Worm (Caenorhabditis elegans): ENCODE data around the gene unc-9.
A peak's percentile ranks its signal among the peaks of the same experiment; 100 is the strongest.

Gene unc-9

DNA sequence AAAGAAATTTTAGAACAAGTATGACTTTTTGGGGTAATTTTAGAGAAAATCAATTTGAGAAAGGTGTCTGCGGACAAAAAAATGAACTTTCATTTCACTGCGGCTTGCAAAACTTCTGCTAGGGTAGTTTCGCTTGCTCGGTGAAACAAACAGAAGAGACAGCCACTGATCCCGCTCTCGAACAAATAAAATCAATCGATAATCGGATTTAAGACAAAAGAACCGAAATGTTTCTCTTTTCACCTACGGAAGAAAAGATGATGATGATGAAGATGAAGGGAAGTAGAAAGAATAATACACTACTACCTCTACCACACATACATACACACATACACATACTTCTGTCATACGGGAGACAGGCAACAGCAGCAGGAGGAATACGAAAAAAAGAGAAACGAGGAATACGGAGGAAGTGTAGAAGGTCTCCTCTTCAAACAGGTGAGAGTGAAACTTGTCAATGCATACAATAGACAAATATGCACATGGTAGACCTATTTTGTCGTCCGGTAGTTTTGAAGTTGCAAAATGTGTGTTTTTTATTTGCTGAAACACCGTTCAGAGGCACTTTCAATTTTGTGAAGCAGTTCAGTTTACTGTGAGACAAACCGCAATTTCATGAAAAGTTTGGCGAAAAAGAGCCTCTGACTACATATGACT, 44.3 kb upstream of the unc-9 start (continued):
- TF ChIP-seq hif-1 (tag; optimal IDR thresholded peaks at IDR 0.05) (no peak), zfp-3 (GFP tag; conservative IDR thresholded peaks at IDR 0.05) (no peak)

DNA sequence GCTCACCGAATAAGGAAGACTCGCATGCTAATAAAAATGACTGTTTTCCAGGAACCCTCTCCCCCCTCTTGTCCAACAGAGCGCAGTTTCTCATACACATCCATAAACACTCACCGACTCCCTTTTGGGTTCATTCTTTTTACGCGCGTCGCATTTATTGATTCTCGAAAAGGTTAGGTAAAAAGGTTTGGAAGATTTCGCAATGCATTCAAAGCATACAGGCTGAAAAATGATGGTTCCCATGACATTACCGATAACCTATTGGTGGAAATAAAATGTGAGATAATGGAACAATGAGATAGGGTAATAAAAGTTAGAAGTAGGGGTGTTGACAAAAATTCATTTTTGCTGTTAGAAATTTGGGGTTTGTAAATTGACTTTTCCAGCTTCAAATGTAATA, 43.1 kb upstream of the unc-9 start:
- peak; percentile 12 for TF ChIP-seq mes-2 (tag; optimal IDR thresholded peaks at IDR 0.05; ENCODE audit: poor library complexity, severe bottlenecking)
- TF ChIP-seq mxl-2 (GFP tag; conservative IDR thresholded peaks at IDR 0.05): no peak
- TF ChIP-seq saeg-2 (GFP tag; IDR thresholded peaks at IDR 0.05): no peak
- TF ChIP-seq unc-130 (GFP tag; optimal IDR thresholded peaks at IDR 0.05): no peak
- peak; percentile 10 for TF ChIP-seq aha-1 (tag)

DNA sequence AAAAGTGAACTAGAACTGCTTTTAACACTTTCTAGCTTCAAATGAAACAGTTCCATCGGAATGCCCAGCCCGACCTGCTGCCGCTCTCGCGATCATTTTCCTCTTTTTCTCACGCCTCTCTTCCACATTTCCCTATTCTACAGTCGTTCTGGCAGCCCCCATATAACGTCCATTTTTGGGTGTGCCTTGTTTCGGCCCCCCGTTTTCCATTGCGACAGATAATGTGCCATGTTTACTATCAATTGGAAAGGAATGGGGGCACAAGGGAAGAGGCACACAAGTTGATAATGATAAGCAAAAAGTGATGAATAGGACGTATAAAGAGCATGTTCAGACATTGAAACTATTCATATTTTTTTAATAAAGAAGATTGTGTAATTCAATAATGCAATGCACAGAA, 42.6 kb upstream of the unc-9 start:
- TF ChIP-seq nhr-48 (tag; optimal IDR thresholded peaks at IDR 0.05): peak; percentile 54
- no peak for TF ChIP-seq F44E2.7 (GFP tag; IDR thresholded peaks at IDR 0.05)
- peak; percentile 90 for TF ChIP-seq hlh-11 (tag; optimal IDR thresholded peaks at IDR 0.05)
- peak; percentile 14 for TF ChIP-seq aha-1 (tag)
- peak; percentile 90 for TF ChIP-seq nhr-28 (tag; optimal IDR thresholded peaks at IDR 0.05)
- TF ChIP-seq Y75B8A.6 (GFP tag; IDR thresholded peaks at IDR 0.05): no peak
- TF ChIP-seq aly-2 (tag; optimal IDR thresholded peaks at IDR 0.05): no peak
- peak; percentile 52 for TF ChIP-seq mxl-3 (GFP tag; optimal IDR thresholded peaks at IDR 0.05)
- TF ChIP-seq lsy-2 (tag; optimal IDR thresholded peaks at IDR 0.05): peak in 1 of 2 experiments; percentile 48
- TF ChIP-seq D1046.2 (GFP tag; IDR thresholded peaks at IDR 0.05): no peak
- peak; percentile 46 for TF ChIP-seq hlh-30 (tag; optimal IDR thresholded peaks at IDR 0.05; ENCODE audit: insufficient read depth)
- TF ChIP-seq saeg-2 (GFP tag; IDR thresholded peaks at IDR 0.05): no peak
- no peak for TF ChIP-seq egl-43 (GFP tag; IDR thresholded peaks at IDR 0.05)
- TF ChIP-seq nhr-41 (GFP tag; IDR thresholded peaks at IDR 0.05): peak; percentile 22; the same call in 1 of the 2 replicates
- TF ChIP-seq nhr-77 (tag; optimal IDR thresholded peaks at IDR 0.05): peak; percentile 59
- TF ChIP-seq nhr-11 (tag; optimal IDR thresholded peaks at IDR 0.05): no peak
- peak in 1 of 2 experiments; percentile 71 for TF ChIP-seq daf-16 (GFP tag; optimal IDR thresholded peaks at IDR 0.05)
- peak; percentile 97 for TF ChIP-seq daf-16 (tag; optimal IDR thresholded peaks at IDR 0.05)
- TF ChIP-seq pha-4 (GFP tag; IDR thresholded peaks at IDR 0.05): no peak
- TF ChIP-seq pha-4 (tag; optimal IDR thresholded peaks at IDR 0.05): peak; percentile 23
- TF ChIP-seq sdz-12 (GFP tag; optimal IDR thresholded peaks at IDR 0.05): no peak
- TF ChIP-seq tra-1 (GFP tag; IDR thresholded peaks at IDR 0.05): peak; percentile 82
- no peak for TF ChIP-seq unc-39 (tag; optimal IDR thresholded peaks at IDR 0.05)
- no peak for TF ChIP-seq zip-11 (GFP tag; IDR thresholded peaks at IDR 0.05)
- no peak for TF ChIP-seq fkh-10 (GFP tag; optimal IDR thresholded peaks at IDR 0.05)
- no peak for TF ChIP-seq daf-8 (GFP tag; IDR thresholded peaks at IDR 0.05)
- peak in 1 of 2 experiments; percentile 83 for TF ChIP-seq unc-62 (GFP tag; optimal IDR thresholded peaks at IDR 0.05 in 1 of 2)
- no peak for TF ChIP-seq unc-62 (tag; optimal IDR thresholded peaks at IDR 0.05)
- TF ChIP-seq T20F7.1 (GFP tag; optimal IDR thresholded peaks at IDR 0.05): no peak
- no peak for TF ChIP-seq madf-9 (GFP tag; conservative IDR thresholded peaks at IDR 0.05)
- TF ChIP-seq mes-2 (tag; optimal IDR thresholded peaks at IDR 0.05; ENCODE audit: poor library complexity, severe bottlenecking): peak; percentile 28
- no peak for TF ChIP-seq F37D6.2 (tag; optimal IDR thresholded peaks at IDR 0.05)
- no peak for TF ChIP-seq attf-4 (tag; optimal IDR thresholded peaks at IDR 0.05)
- peak; percentile 95 for TF ChIP-seq pqm-1 (tag; optimal IDR thresholded peaks at IDR 0.05)
- peak; percentile 31 for TF ChIP-seq nhr-102 (tag; optimal IDR thresholded peaks at IDR 0.05)
- TF ChIP-seq mdl-1 (tag; optimal IDR thresholded peaks at IDR 0.05): peak in 1 of 2 experiments; percentile 32
- no peak for TF ChIP-seq hmg-1.1 (GFP tag; IDR thresholded peaks at IDR 0.05)
- peak; percentile 59 for TF ChIP-seq mep-1 (tag; optimal IDR thresholded peaks at IDR 0.05)
- peak; percentile 85 for TF ChIP-seq dve-1 (tag; optimal IDR thresholded peaks at IDR 0.05; ENCODE audit: insufficient read depth)
- no peak for TF ChIP-seq ceh-62 (tag; optimal IDR thresholded peaks at IDR 0.05)
- peak; percentile 82 for TF ChIP-seq dmd-6 (GFP tag; IDR thresholded peaks at IDR 0.05)
- TF ChIP-seq php-3 (GFP tag; IDR thresholded peaks at IDR 0.05): peak; percentile 45; the same call in 1 of the 2 replicates
- TF ChIP-seq lin-13 (GFP tag; optimal IDR thresholded peaks at IDR 0.05): peak; percentile 15

Measured in whole organism, L4 larva.